Worm (Caenorhabditis elegans) whole organism, early embryonic: Measurements from ENCODE around the gene erp-44.3.

Experiments used
- B0310.2 ChIP-seq: sonication (generic microtip); optimal IDR thresholded peaks from 2 replicates; lab custom pipeline; 2016; ENCODE audit warnings: mild to moderate bottlenecking, missing genetic modification characterization, missing compliant biosample characterization
- F13C5.2 ChIP-seq: sonication (generic microtip); optimal IDR thresholded peaks from 2 replicates; lab custom pipeline; 2017; ENCODE audit warnings: mild to moderate bottlenecking, missing genetic modification characterization, inconsistent platforms, missing compliant biosample characterization
- aly-1 ChIP-seq: sonication (generic microtip); optimal IDR thresholded peaks from 2 replicates; lab custom pipeline; 2016; ENCODE audit warnings: missing genetic modification characterization, missing compliant biosample characterization
- ama-1 ChIP-seq: fragments of 150-350 bp; optimal IDR thresholded peaks from 2 replicates; lab custom pipeline; 2014
- ceh-13 ChIP-seq: fragments of 200-800 bp; sonication (Bioruptor generic); optimal IDR thresholded peaks from 2 replicates; lab custom pipeline; 2018; ENCODE audit warnings: mild to moderate bottlenecking, missing genetic modification characterization, missing compliant biosample characterization
- ceh-36 ChIP-seq: sonication (generic microtip); optimal IDR thresholded peaks from 2 replicates; lab custom pipeline; 2016; ENCODE audit warnings: missing genetic modification characterization, inconsistent platforms, missing compliant biosample characterization
- ets-7 ChIP-seq: sonication (generic microtip); optimal IDR thresholded peaks from 2 replicates; lab custom pipeline; 2016; ENCODE audit warnings: missing genotype, missing genetic modification characterization, missing compliant biosample characterization
- flt-1 ChIP-seq: fragments of 200-800 bp; sonication (Bioruptor generic); IDR thresholded peaks from 2 replicates; pipeline ENCODE4 v1.3.6; 2022; ENCODE audit warnings: missing genetic modification characterization, missing compliant biosample characterization
- hmbx-1 ChIP-seq: sonication (generic microtip); optimal IDR thresholded peaks from 2 replicates; lab custom pipeline; 2016; ENCODE audit warnings: mild to moderate bottlenecking, missing genetic modification characterization, missing compliant biosample characterization
- hmg-4 ChIP-seq: fragments of 200-800 bp; sonication (Bioruptor generic); optimal IDR thresholded peaks from 2 replicates; lab custom pipeline; 2018; ENCODE audit warnings: mild to moderate bottlenecking, missing genetic modification characterization, missing compliant biosample characterization
- hnd-1 ChIP-seq: sonication (generic microtip); optimal IDR thresholded peaks from 2 replicates; lab custom pipeline; 2016; ENCODE audit warnings: missing genetic modification characterization, missing compliant biosample characterization
- pes-1 ChIP-seq: fragments of 200-800 bp; sonication (Bioruptor generic); IDR thresholded peaks from 2 replicates; pipeline ENCODE4 v1.3.6; 2022; ENCODE audit warnings: missing genetic modification reagents, missing genetic modification characterization, missing compliant biosample characterization
- scrt-1 ChIP-seq: fragments of 200-800 bp; sonication (Bioruptor generic); IDR thresholded peaks from 2 replicates; pipeline ENCODE4 v1.3.6; 2022; ENCODE audit warnings: missing genetic modification characterization, missing compliant biosample characterization
- sea-1 ChIP-seq: fragments of 200-800 bp; sonication (Bioruptor generic); conservative IDR thresholded peaks from 2 replicates; pipeline ENCODE4 v1.3.6; 2022; ENCODE audit warnings: missing genetic modification characterization, missing compliant biosample characterization
- tbx-11 ChIP-seq: fragments of 200-800 bp; sonication (Bioruptor generic); IDR thresholded peaks from 2 replicates; pipeline ENCODE4 v1.3.6; 2022; ENCODE audit warnings: missing genetic modification characterization, missing compliant biosample characterization
- tbx-37 ChIP-seq: fragments of 200-800 bp; sonication (Bioruptor generic); conservative IDR thresholded peaks from 2 replicates; pipeline ENCODE4 v1.3.6; 2022; ENCODE audit warnings: missing genetic modification reagents, missing genetic modification characterization, missing compliant biosample characterization
- tra-4 ChIP-seq: sonication (generic microtip); optimal IDR thresholded peaks from 2 replicates; lab custom pipeline; 2017; ENCODE audit warnings: missing genetic modification characterization, missing compliant biosample characterization

The erp-44.3 gene

ce11 chrIV:8115462-8115861, 7.0 kb upstream of the erp-44.3 start, which contains the start of gene irld-8:
irld-8 (plus strand) TSS chrIV:8115762.
- TF ChIP-seq flt-1 (GFP tag; lab: Robert Waterston, UW) (no peak), ama-1 (lab: Kevin White, UChicago) (no peak), ceh-36 (no peak), tbx-37 (GFP tag; lab: Robert Waterston, UW) (no peak)

- no peak for TF ChIP-seq aly-1
- TF ChIP-seq tbx-37 (GFP tag; lab: Robert Waterston, UW) = no peak
- TF ChIP-seq B0310.2 = no peak
- no peak for TF ChIP-seq ets-7
- TF ChIP-seq hmbx-1 = no peak
- no peak for TF ChIP-seq ceh-13
- no peak for TF ChIP-seq flt-1 (GFP tag; lab: Robert Waterston, UW)
- TF ChIP-seq F13C5.2 (tag; lab: Kevin White, UChicago) = no peak
These were observed 3.7 kb upstream of the erp-44.3 start, which contains the start of gene F42G8.8 for ce11 chrIV:8118790-8119189. F42G8.8 (plus strand) TSS chrIV:8119090.

ce11 chrIV:8126902-8127301, 4.5 kb downstream of the erp-44.3 start, which contains the start of gene ceph-41:
ceph-41 (plus strand) TSS chrIV:8127202.
- no peak for TF ChIP-seq tbx-37 (GFP tag; lab: Robert Waterston, UW)
- TF ChIP-seq ceh-13 = no peak
- TF ChIP-seq F13C5.2 (tag; lab: Kevin White, UChicago) = no peak
- TF ChIP-seq ama-1 (lab: Kevin White, UChicago) = no peak
- no peak for TF ChIP-seq scrt-1
- no peak for TF ChIP-seq aly-1
- TF ChIP-seq sea-1 = no peak
- TF ChIP-seq B0310.2 = no peak
- no peak for TF ChIP-seq ets-7
- no peak for TF ChIP-seq ceh-36
- no peak for TF ChIP-seq flt-1 (GFP tag; lab: Robert Waterston, UW)
- no peak for TF ChIP-seq pes-1
- TF ChIP-seq tbx-11 (GFP tag; lab: Robert Waterston, UW) = no peak
- no peak for TF ChIP-seq hnd-1 (tag; lab: Kevin White, UChicago)
- no peak for TF ChIP-seq hmbx-1
- TF ChIP-seq hmg-4 (GFP tag; lab: Kevin White, UChicago) = no peak
- TF ChIP-seq tra-4 (tag; lab: Kevin White, UChicago) = no peak

ce11 chrIV:8127430-8127829, 5.0 kb downstream of the erp-44.3 start:
- TF ChIP-seq aly-1 = no peak
- TF ChIP-seq ama-1 (lab: Kevin White, UChicago) = no peak
- no peak for TF ChIP-seq pes-1
- TF ChIP-seq flt-1 (GFP tag; lab: Robert Waterston, UW) = no peak
- TF ChIP-seq tra-4 (tag; lab: Kevin White, UChicago) = no peak
- no peak for TF ChIP-seq ceh-13
- no peak for TF ChIP-seq hmbx-1
- TF ChIP-seq sea-1 = no peak
- TF ChIP-seq tbx-37 (GFP tag; lab: Robert Waterston, UW) = no peak
- TF ChIP-seq hmg-4 (GFP tag; lab: Kevin White, UChicago) = no peak
- TF ChIP-seq B0310.2 = no peak
- no peak for TF ChIP-seq ets-7
- no peak for TF ChIP-seq F13C5.2 (tag; lab: Kevin White, UChicago)
- TF ChIP-seq tbx-11 (GFP tag; lab: Robert Waterston, UW) = no peak
- no peak for TF ChIP-seq hnd-1 (tag; lab: Kevin White, UChicago)

- TF ChIP-seq ets-7 = no peak
- TF ChIP-seq tbx-11 (GFP tag; lab: Robert Waterston, UW) = no peak
- TF ChIP-seq ceh-13 = no peak
- TF ChIP-seq hmg-4 (GFP tag; lab: Kevin White, UChicago) = no peak
- TF ChIP-seq ceh-36 = no peak
- no peak for TF ChIP-seq pes-1
- no peak for TF ChIP-seq aly-1
- TF ChIP-seq flt-1 (GFP tag; lab: Robert Waterston, UW) = no peak
- TF ChIP-seq hmbx-1 = no peak
These were observed 7.7 kb downstream of the erp-44.3 start, which contains the start of the genes ndub-11 and moc-3 for ce11 chrIV:8130131-8130611. ndub-11 (minus strand) TSS chrIV:8130231. moc-3 (plus strand) TSS chrIV:8130561.

ce11 chrIV:8133536-8133935, 11.1 kb downstream of the erp-44.3 start, which contains the start of gene sph-1:
sph-1 (minus strand) TSS chrIV:8133558.
- TF ChIP-seq flt-1 (GFP tag; lab: Robert Waterston, UW) (no peak), B0310.2 (no peak), hmbx-1 (no peak), F13C5.2 (tag; lab: Kevin White, UChicago) (no peak), scrt-1 (no peak), ama-1 (lab: Kevin White, UChicago) (no peak), tra-4 (tag; lab: Kevin White, UChicago) (no peak), tbx-37 (GFP tag; lab: Robert Waterston, UW) (no peak), ets-7 (no peak), hmg-4 (GFP tag; lab: Kevin White, UChicago) (no peak), pes-1 (no peak), hnd-1 (tag; lab: Kevin White, UChicago) (no peak), ceh-36 (no peak), sea-1 (no peak), ceh-13 (no peak), tbx-11 (GFP tag; lab: Robert Waterston, UW) (no peak), aly-1 (no peak)

ce11 chrIV:8136005-8136512, 13.6 kb downstream of the erp-44.3 start, which contains the start of the genes isp-1 and islo-1:
isp-1 (minus strand) TSS chrIV:8136055.
islo-1 (plus strand) TSS chrIV:8136389.
- peak; percentile 55 for TF ChIP-seq F13C5.2 (tag; lab: Kevin White, UChicago)
- TF ChIP-seq tra-4 (tag; lab: Kevin White, UChicago) = no peak
- TF ChIP-seq pes-1 = no peak

- TF ChIP-seq ama-1 (lab: Kevin White, UChicago) = no peak
- no peak for TF ChIP-seq aly-1
- no peak for TF ChIP-seq tbx-37 (GFP tag; lab: Robert Waterston, UW)
- no peak for TF ChIP-seq scrt-1
- no peak for TF ChIP-seq hnd-1 (tag; lab: Kevin White, UChicago)
- TF ChIP-seq tbx-11 (GFP tag; lab: Robert Waterston, UW) = no peak
- TF ChIP-seq F13C5.2 (tag; lab: Kevin White, UChicago) = no peak
- TF ChIP-seq pes-1 = no peak
- no peak for TF ChIP-seq B0310.2
These were observed 14.1 kb downstream of the erp-44.3 start for ce11 chrIV:8136548-8136947.
